Worm (Caenorhabditis elegans): Measurements from ENCODE around the gene M03E7.2.

- no peak for TF ChIP-seq lin-11 (tag; optimal IDR thresholded peaks at IDR 0.05)
- no peak for TF ChIP-seq zag-1 (tag; optimal IDR thresholded peaks at IDR 0.05)
- TF ChIP-seq skn-1 (tag; optimal IDR thresholded peaks at IDR 0.05): no peak
These were observed 43.3 kb downstream of the M03E7.2 start, which contains the start of the genes mut-14 and C14C11.2 for ce11 chrV:5660604-5661209.

All from whole organism, L2 larva.